Worm (Caenorhabditis elegans) whole organism, L4/young adult: Measurements from ENCODE around the gene F54D5.7.
A peak's percentile ranks its signal among the peaks of the same experiment; 100 is the strongest.
"Not testable (repeated sequence)": the region's sequence is repeated elsewhere in the genome, so short reads cannot be mapped to it uniquely, and the experiment has no call there.

Experiments
- W03F9.2 ChIP-seq: fragments of 150-350 bp; optimal IDR thresholded peaks from 2 replicates; lab custom pipeline; 2014; ENCODE audit warnings: missing biosample characterization, missing genetic modification characterization
- dao-5 ChIP-seq: sonication (generic microtip); optimal IDR thresholded peaks from 2 replicates; lab custom pipeline; 2016; ENCODE audit warnings: missing genotype, missing genetic modification characterization, moderate library complexity, missing compliant biosample characterization
- him-1 ChIP-seq: sonication (generic microtip); optimal IDR thresholded peaks from 2 replicates; lab custom pipeline; 2016; ENCODE audit warnings: missing genotype, missing genetic modification reagents, missing genetic modification characterization, missing compliant biosample characterization

The F54D5.7 gene

DNA sequence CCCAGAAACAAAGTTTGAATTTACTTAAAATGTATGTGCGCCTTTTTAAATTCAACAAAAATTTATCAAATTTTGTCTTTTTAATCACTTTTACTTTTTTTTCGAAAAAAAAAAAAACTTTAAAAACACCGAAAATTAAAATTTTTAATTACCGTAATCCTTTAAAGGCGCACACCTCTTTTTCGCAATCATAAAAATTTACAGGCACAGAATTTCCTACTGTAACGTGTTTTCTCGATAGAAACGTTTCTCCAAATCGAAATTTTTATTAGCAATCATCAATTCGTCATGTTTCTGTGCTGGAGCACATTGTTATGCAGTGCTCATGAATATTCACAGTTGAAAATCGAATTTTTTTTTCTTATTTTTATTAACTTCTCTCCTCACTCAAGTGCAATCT lies 10.8 kb upstream of the F54D5.7 start:
- no peak for TF ChIP-seq dao-5 (tag; lab: Kevin White, UChicago)
- TF ChIP-seq him-1 (tag; lab: Kevin White, UChicago): no peak
- TF ChIP-seq W03F9.2 (tag; lab: Kevin White, UChicago): no peak

DNA sequence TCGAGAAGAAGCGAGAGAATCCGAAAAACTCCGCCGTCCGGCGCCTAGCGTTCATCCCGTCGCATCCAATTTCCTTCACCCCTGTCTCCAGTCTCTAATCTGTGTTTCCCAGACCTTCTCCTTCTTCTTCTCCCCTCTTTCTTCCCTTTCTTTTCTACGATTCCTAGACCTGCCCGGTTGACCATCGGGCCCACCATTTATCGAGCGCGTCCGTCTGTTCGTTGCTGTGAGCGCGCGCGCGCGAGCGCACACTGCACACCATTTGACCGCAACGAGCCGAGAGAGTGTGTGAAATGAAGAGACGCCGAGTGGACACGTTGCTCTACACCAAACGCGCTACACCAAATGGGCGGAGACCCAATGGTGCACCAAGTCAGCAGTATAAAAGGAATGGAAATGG lies 10.2 kb upstream of the F54D5.7 start:
- TF ChIP-seq W03F9.2 (tag; lab: Kevin White, UChicago): no peak
- no peak for TF ChIP-seq him-1 (tag; lab: Kevin White, UChicago)
- TF ChIP-seq dao-5 (tag; lab: Kevin White, UChicago): no peak

DNA sequence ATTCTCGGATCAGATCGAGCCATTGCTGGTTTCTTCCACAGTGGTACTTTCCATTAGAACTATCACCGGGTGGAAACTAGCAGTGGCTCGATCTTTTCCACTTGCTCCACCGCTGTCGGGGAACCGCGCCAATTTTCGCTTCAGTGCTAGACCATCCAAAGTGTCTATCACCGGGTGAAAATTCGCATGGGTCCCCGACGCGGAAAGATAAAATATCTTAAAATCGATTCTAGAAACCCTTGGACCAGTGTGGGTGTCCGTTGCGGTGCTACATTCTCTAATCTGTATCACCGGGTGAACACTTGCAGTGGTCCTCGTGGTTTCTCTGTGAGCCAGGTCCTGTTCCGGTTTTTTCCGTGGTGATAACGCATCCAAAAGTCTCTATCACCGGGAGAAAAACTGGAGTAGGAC lies 9.7 kb upstream of the F54D5.7 start:
- no peak for TF ChIP-seq him-1 (tag; lab: Kevin White, UChicago)
- no peak for TF ChIP-seq W03F9.2 (tag; lab: Kevin White, UChicago)
- TF ChIP-seq dao-5 (tag; lab: Kevin White, UChicago): no peak

DNA sequence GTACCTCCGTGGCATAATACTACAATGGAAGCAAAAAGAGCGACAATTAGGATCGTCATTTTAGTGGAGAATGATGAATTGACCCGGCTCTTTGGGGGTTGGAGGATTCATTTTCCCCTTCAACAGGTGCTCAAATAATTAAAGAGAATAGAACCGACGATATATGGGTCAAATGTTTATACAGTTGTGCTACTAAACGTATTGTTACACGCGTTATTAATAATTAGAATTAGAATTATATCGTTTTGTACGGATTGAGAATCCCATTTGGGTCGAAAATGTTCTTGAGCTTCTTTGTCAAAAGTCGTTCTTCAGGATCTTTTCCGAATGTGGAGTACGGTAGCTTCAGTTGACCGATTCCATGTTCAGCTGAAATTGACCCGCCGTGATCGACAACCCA lies 8.6 kb upstream of the F54D5.7 start, which contains the start of gene Y62F5A.9:
Gene Y62F5A.9, minus strand, starts transcription at position 101 of the 400 bp plus-strand sequence.
- no peak for TF ChIP-seq dao-5 (tag; lab: Kevin White, UChicago)
- no peak for TF ChIP-seq him-1 (tag; lab: Kevin White, UChicago)
- TF ChIP-seq W03F9.2 (tag; lab: Kevin White, UChicago): no peak

DNA sequence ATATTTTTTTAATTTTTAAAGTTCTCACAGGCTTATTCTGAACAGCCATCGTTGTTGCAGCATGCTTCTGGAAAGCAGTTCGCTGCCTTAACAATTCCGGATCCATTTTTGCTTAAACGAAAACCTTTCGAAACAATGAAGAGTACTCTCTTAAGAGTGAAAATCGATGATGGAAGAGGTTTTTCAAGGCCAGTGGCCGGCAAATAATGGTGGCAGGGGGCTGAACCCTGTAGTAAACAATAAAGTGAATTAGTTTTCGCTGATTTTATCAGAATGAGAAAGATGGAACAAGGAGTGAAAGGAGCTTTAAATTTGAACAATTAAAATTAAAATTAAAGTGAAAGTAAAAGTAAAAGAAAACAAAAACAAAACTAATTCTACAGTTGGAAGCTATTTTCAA lies 4.9 kb upstream of the F54D5.7 start, which contains the start of gene gtf-2E2:
Gene gtf-2E2, minus strand, starts transcription at position 111 of the 400 bp plus-strand sequence.
- TF ChIP-seq him-1 (tag; lab: Kevin White, UChicago): no peak
- TF ChIP-seq dao-5 (tag; lab: Kevin White, UChicago): no peak
- TF ChIP-seq W03F9.2 (tag; lab: Kevin White, UChicago): no peak

DNA sequence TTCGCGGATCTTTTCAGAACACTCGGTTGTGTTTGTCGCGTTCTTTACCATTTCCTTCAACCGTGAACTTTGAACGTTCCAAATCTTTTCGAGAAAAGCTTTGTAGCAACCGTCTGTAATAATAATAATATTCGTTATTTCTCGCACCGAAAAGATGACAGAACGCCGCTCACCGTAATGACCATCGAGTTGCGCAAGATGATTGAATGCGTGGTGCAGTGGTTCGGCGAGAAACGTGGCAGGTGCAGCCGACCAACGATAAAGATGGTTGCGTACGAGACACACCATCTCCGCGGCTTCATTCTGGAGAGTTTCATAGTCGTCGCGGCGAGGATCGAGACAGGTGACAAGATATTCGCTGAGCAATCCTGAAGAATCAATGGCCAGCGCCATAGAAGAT lies 4.4 kb upstream of the F54D5.7 start:
- TF ChIP-seq W03F9.2 (tag; lab: Kevin White, UChicago) (no peak), him-1 (tag; lab: Kevin White, UChicago) (no peak), dao-5 (tag; lab: Kevin White, UChicago) (no peak)

DNA sequence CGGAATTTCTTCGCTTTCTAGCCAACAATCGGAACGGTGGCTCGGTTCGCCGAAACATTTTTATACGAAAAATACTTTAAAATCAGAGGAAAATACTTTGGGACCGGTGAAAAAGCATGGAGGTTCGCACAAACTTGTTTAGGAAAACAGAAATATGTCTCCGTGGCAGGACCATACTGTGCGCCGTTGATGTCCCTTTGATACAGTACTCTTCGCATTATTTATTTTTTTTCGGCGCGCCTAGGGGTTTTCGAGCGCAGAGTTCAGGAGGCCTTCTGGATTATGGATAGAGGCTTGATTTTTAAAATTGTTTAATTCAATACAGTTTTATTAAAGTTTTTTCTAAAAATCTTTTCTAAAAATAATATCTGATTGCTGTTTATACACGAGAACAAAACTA lies 2.6 kb upstream of the F54D5.7 start, which contains the start of gene F54D5.9:
Gene F54D5.9, minus strand, starts transcription at position 115 of the 400 bp plus-strand sequence.
- no peak for TF ChIP-seq W03F9.2 (tag; lab: Kevin White, UChicago)
- no peak for TF ChIP-seq him-1 (tag; lab: Kevin White, UChicago)
- TF ChIP-seq dao-5 (tag; lab: Kevin White, UChicago): no peak

DNA sequence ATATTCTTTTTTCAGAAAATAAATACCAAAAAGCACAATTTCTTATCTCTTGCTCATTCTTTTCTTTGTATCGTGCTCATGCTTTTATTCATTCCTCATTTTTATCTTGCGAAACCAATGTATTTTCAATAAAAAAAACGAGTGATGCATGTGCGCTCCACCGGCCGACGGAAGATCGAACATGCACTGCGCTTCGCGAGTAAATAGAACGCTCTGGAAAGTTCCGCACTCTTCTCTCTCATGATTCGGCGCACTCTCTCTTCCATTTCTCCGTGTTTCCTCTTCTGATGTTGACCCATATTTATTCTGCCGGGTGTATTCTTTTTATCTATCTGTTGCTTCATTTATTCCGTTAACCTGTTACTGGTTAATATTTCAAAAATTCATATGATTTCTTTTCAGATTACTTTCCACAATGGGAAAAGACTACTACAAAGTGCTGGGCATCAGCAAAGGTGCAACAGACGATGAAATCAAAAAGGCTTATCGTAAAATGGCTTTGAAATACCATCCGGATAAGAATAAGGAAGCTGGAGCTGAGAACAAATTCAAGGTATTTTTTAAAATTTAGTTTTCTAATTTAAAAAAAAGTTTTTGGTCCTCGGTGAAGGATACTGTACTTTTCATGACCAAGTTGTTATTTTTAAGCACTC lies 1.9 kb upstream of the F54D5.7 start, which contains the start of gene dnj-13:
Gene dnj-13, plus strand, starts transcription at position 403 of the 653 bp plus-strand sequence.
- TF ChIP-seq W03F9.2 (tag; lab: Kevin White, UChicago) (peak; percentile 83), dao-5 (tag; lab: Kevin White, UChicago) (peak; percentile 36), him-1 (tag; lab: Kevin White, UChicago) (peak; percentile 73)

DNA sequence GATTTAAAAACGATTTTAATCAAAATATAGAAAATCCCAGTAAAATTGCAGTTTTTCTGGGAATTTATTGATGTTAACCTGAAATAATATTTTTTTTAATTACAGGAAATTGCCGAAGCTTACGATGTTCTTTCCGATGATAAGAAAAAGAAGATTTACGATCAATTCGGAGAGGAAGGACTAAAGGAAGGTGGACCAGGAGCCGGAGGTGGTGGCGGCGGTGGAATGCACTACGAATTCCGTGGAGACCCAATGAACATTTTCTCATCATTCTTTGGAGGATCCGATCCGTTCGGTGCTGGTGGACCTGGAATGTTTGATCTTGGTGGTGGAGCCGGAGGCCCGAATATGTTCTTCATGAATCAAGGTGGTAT lies 1.4 kb upstream of the F54D5.7 start:
- TF ChIP-seq dao-5 (tag; lab: Kevin White, UChicago) (no peak), him-1 (tag; lab: Kevin White, UChicago) (no peak), W03F9.2 (tag; lab: Kevin White, UChicago) (no peak)

DNA sequence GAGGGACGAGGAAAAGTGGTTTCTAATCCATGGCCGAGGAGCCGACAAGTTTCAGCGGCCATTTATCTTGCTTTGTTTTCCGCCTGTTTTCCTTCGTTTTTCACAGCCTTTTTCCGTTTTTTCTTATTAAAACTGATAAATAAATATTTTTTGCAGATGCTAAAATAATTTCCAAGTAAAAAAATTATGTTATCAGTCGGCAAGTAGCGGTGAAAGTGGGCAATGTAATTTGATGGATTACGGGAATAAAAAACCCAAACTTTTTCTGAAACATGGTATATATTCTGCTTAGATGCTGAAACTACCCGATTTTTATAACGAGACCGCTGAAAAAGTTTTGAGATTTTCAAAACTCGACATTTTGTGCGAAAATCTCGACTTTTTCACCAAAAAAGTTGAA lies 4.7 kb downstream of the F54D5.7 start, which contains the start of gene dhgd-1:
Gene dhgd-1, minus strand, starts transcription at position 101 of the 400 bp plus-strand sequence.
- TF ChIP-seq him-1, dao-5, W03F9.2 (tag; lab: Kevin White, UChicago): not testable (repeated sequence)

DNA sequence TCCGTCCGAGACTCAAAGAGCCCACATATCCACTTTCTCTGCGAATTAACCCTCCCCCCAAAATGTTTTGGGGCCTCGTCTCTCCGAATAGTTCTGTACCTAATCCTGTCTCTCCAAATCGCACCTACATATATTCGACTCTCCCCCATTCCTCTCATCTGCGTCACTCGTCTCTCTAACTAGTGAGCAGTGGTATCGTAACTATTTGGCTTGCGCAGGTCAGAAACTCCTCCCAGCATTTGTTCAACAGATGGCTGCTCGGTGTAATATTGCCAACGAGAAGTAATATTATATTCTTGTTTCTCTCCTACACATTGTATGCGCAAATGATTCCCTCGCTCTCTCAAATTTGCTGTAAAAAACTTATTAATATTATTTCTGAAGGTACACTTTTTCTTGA lies 8.3 kb downstream of the F54D5.7 start, which contains the start of gene F54D5.24:
Gene F54D5.24, plus strand, starts transcription at position 316 of the 400 bp plus-strand sequence.
- TF ChIP-seq W03F9.2 (tag; lab: Kevin White, UChicago) (no peak), dao-5 (tag; lab: Kevin White, UChicago) (no peak), him-1 (tag; lab: Kevin White, UChicago) (no peak)

DNA sequence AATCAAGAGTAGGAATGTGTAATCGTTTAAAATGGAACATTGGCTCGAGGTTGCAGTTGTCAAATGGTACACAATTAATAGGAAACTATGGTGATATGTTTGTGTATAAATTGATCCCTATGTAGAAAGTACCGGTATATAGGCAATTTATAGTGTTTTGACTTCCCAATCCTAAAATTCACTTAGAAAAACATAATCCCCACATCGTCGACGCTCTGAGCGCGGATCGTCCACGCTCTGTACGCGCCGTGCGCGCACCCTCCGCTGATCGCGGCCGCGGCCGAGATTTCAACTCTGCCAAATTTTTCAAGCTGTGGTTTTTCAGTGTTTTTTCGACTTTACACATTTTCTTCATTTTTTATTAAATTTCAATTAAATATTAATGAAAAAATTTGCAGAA lies 9.0 kb downstream of the F54D5.7 start, which contains the start of gene F54D5.17:
Gene F54D5.17, plus strand, starts transcription at position 301 of the 400 bp plus-strand sequence.
- no peak for TF ChIP-seq dao-5 (tag; lab: Kevin White, UChicago)

DNA sequence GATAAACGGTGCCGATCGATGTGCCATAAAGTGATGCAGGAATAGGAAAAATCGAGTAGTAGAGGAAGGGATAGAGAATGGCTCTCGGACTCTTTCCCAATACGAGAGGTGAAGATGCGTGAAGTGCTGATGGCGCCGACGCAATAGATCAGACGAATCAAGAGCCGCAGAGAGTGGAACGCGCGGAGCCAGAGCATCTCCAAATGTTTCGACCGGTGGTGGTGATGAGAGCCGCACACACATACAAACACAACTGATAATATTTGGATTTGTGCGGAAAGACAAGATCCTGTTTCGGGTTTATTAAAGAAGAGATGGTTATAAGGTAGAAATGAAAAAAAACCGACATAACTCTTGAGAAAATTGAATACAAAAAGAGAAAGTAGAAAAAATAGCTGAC lies 16.8 kb downstream of the F54D5.7 start, which contains the start of gene F54D5.15:
Gene F54D5.15, minus strand, starts transcription at position 101 of the 400 bp plus-strand sequence.
- TF ChIP-seq W03F9.2 (tag; lab: Kevin White, UChicago): no peak
- no peak for TF ChIP-seq dao-5 (tag; lab: Kevin White, UChicago)
- TF ChIP-seq him-1 (tag; lab: Kevin White, UChicago): no peak
